Worm (Caenorhabditis elegans): Measurements from ENCODE around the gene F47B10.8.

The F47B10.8 gene

DNA sequence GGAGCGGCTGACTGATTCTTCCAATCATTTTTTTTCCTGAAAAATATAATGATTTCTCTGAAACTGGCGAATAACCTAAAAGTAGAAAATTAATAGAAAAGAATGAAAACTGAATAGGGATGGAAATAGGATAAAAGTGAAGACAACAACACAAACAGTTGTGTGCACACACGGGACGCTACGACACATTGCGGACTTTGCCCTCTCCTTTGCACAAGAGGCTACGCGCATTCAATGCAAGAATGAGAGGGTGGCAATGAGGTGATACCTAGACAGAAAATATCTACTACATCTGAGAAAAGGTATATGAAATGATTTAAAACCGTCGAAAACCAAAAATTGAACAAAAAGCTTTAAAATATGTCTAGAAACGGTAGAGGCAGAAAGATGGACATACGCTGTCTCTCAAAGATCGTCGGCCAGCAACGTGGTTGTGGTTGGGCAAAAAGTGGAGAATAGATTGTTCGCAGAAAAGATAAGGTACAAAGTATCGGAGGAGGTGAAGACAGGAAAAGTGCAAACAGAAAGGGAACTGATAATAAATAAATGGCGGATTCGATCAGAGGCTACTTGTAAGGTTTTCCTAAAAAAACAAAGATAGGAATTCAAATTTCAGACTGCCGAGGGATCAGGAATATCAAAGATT is 10.4 kb downstream of the F47B10.8 start, which contains the start of gene suca-1 (continued):
- TF ChIP-seq lin-13 (GFP tag; optimal IDR thresholded peaks at IDR 0.05) (peak; percentile 5), mdl-1 (tag; optimal IDR thresholded peaks at IDR 0.05) (peak in 1 of 2 experiments; percentile 31), saeg-2 (GFP tag; IDR thresholded peaks at IDR 0.05) (0 out of 2 replicates have a peak, but pooled peaks have one; percentile 18), nhr-77 (tag; optimal IDR thresholded peaks at IDR 0.05) (no peak), daf-12 (tag; optimal IDR thresholded peaks at IDR 0.05) (no peak), nhr-102 (tag; optimal IDR thresholded peaks at IDR 0.05) (no peak), aly-2 (tag; optimal IDR thresholded peaks at IDR 0.05) (no peak), hif-1 (tag; optimal IDR thresholded peaks at IDR 0.05) (no peak), zag-1 (tag; optimal IDR thresholded peaks at IDR 0.05) (no peak), lin-1 (GFP tag; IDR thresholded peaks at IDR 0.05) (no peak), nhr-6 (tag; optimal IDR thresholded peaks at IDR 0.05) (peak; percentile 19), nhr-28 (tag; optimal IDR thresholded peaks at IDR 0.05) (peak; percentile 36), D1046.2 (GFP tag; IDR thresholded peaks at IDR 0.05) (no peak)

DNA sequence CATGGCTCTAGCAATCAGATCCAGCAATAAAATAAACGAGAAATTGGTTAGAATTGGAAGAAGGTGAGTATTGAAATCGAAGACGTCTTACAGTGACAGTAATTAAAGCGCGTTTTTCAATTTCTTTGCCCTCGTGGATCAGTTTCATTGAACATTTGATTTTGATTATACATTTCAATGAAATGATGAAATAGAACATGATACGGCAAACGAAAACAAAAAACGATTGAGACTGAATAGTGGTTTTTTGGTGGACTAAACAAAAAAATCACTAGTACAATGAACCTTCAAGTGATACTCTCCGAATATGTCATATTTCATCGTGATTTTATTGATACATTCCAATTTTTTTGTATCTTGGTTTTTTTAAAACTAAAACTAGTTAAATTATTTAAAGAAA is 14.1 kb downstream of the F47B10.8 start, which contains the start of gene haly-1:
Gene haly-1, minus strand, starts transcription at position 101 of the 400 bp plus-strand sequence.
- TF ChIP-seq ceh-62 (tag; optimal IDR thresholded peaks at IDR 0.05) (no peak), dmd-9 (GFP tag; IDR thresholded peaks at IDR 0.05) (no peak), Y105C5A.15 (GFP tag; IDR thresholded peaks at IDR 0.05) (no peak), fkh-10 (GFP tag; optimal IDR thresholded peaks at IDR 0.05) (no peak), T26A8.4 (GFP tag; IDR thresholded peaks at IDR 0.05) (no peak), rbr-2 (tag; optimal IDR thresholded peaks at IDR 0.05) (no peak), ama-1 (optimal IDR thresholded peaks at IDR 0.05) (no peak), Y75B8A.6 (GFP tag; IDR thresholded peaks at IDR 0.05) (no peak), zag-1 (tag; optimal IDR thresholded peaks at IDR 0.05) (no peak), lim-7 (GFP tag; IDR thresholded peaks at IDR 0.05) (no peak), nhr-41 (GFP tag; IDR thresholded peaks at IDR 0.05) (no peak), nhr-28 (tag; optimal IDR thresholded peaks at IDR 0.05) (no peak), zip-2 (tag; optimal IDR thresholded peaks at IDR 0.05) (no peak), snpc-1.2 (GFP tag; IDR thresholded peaks at IDR 0.05) (no peak), aha-1 (tag) (no peak)

DNA sequence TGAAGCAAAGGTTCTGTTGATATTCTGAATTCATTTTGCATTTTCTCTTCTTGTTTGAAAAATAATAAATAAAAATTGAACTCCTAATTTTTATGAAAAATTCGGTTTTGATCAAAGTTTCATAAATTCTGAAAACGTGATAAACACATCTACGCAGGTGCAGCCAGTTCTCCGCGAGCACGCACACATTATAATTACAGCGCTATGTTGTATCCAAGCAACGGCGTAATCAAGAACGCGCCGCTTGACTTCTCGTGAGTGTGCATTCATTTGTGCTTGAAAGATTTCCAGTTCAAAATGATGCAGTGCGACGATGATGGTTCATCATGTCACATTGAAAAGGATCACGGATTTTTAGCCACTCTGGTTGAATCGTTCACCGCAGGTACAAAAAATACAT is 18.7 kb downstream of the F47B10.8 start, which contains the start of gene F47B10.3:
Gene F47B10.3, plus strand, starts transcription at position 301 of the 400 bp plus-strand sequence.
- TF ChIP-seq ama-1 (optimal IDR thresholded peaks at IDR 0.05) (no peak), fos-1 (tag; optimal IDR thresholded peaks at IDR 0.05) (no peak), nhr-42 (GFP tag; IDR thresholded peaks at IDR 0.05) (no peak), hlh-30 (tag; optimal IDR thresholded peaks at IDR 0.05; ENCODE audit: insufficient read depth) (no peak), spr-1 (tag; optimal IDR thresholded peaks at IDR 0.05) (no peak), ZK337.2 (GFP tag; IDR thresholded peaks at IDR 0.05) (no peak), vab-7 (GFP tag; IDR thresholded peaks at IDR 0.05) (no peak), attf-4 (tag; optimal IDR thresholded peaks at IDR 0.05) (no peak)

DNA sequence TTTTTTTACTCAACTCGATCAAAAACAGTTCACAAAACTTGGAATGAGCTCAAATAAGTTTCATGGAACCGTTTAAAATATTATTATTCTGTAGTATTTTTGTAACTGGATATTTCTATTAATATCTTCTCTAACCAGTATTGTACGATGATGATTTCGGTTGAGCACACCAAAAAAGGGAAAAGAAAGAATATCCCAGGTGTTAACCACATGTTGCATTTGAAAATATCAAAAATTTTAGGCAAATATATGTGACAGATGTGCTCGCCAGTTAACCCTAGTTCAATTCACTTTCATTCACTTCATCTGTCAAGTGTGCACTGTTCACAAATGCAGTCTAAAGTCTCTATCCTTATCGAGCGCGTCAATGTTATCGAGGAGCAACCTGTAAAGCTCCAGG is 19.7 kb downstream of the F47B10.8 start, which contains the start of gene F47B10.4:
Gene F47B10.4, plus strand, starts transcription at position 301 of the 400 bp plus-strand sequence.
- TF ChIP-seq F49E8.2 (tag; optimal IDR thresholded peaks at IDR 0.05; ENCODE audit: borderline replicate concordance) = no peak
- no peak for TF ChIP-seq pqm-1 (tag; optimal IDR thresholded peaks at IDR 0.05)
- TF ChIP-seq daf-16 (GFP tag; optimal IDR thresholded peaks at IDR 0.05) = no peak
- TF ChIP-seq daf-16 (tag; optimal IDR thresholded peaks at IDR 0.05) = no peak
- TF ChIP-seq Y48G9A.11 (GFP tag; IDR thresholded peaks at IDR 0.05) = no peak
- no peak for TF ChIP-seq egl-43 (GFP tag; IDR thresholded peaks at IDR 0.05)
- no peak for TF ChIP-seq mes-2 (tag; optimal IDR thresholded peaks at IDR 0.05; ENCODE audit: poor library complexity, severe bottlenecking)
- TF ChIP-seq spr-1 (tag; optimal IDR thresholded peaks at IDR 0.05) = no peak
- TF ChIP-seq zag-1 (tag; optimal IDR thresholded peaks at IDR 0.05) = no peak
- no peak for TF ChIP-seq dmd-9 (GFP tag; IDR thresholded peaks at IDR 0.05)
- no peak for TF ChIP-seq nhr-77 (tag; optimal IDR thresholded peaks at IDR 0.05)
- no peak for TF ChIP-seq nhr-6 (tag; optimal IDR thresholded peaks at IDR 0.05)
- no peak for TF ChIP-seq ztf-11 (tag; optimal IDR thresholded peaks at IDR 0.05)
- TF ChIP-seq nhr-111 (GFP tag; optimal IDR thresholded peaks at IDR 0.05) = no peak
- no peak for TF ChIP-seq jun-1 (tag; optimal IDR thresholded peaks at IDR 0.05)

All from whole organism, L4 larva.